Fruit fly (Drosophila melanogaster): ENCODE data around the gene CG6707.

CG6707 gene

dm6 chr3L:9864275-9865052 lies 33.9 kb downstream of the CG6707 start, which contains the start of the genes iPLA2-VIA and Ciz1 (continued):
- TF ChIP-seq sug (tag; optimal IDR thresholded peaks at IDR 0.05): no peak
- TF ChIP-seq CG7271 (tag; optimal IDR thresholded peaks at IDR 0.05): no peak
- TF ChIP-seq Fer2 (tag; optimal IDR thresholded peaks at IDR 0.05): no peak
- TF ChIP-seq CG11696 (GFP tag; IDR thresholded peaks at IDR 0.05): no peak
- TF ChIP-seq tio (GFP tag; optimal IDR thresholded peaks at IDR 0.05): no peak
- peak; percentile 23 for TF ChIP-seq CG9727 (GFP tag; optimal IDR thresholded peaks at IDR 0.05)
- peak; percentile 56 for TF ChIP-seq MESR4 (GFP tag; optimal IDR thresholded peaks at IDR 0.05)
- TF ChIP-seq unc-4 (GFP tag; IDR thresholded peaks at IDR 0.05; ENCODE audit: partially characterized antibody): peak; percentile 79
- TF ChIP-seq ind (GFP tag; optimal IDR thresholded peaks at IDR 0.05): peak; percentile 37
- TF ChIP-seq nmo (GFP tag; optimal IDR thresholded peaks at IDR 0.05): peak; percentile 82
- no peak for TF ChIP-seq CG1792 (GFP tag; optimal IDR thresholded peaks at IDR 0.05)
- no peak for TF ChIP-seq CG7839 (tag; optimal IDR thresholded peaks at IDR 0.05)
- TF ChIP-seq trh (GFP tag; optimal IDR thresholded peaks at IDR 0.05): no peak
- peak; percentile 50 for TF ChIP-seq stwl (tag; optimal IDR thresholded peaks at IDR 0.05)
- TF ChIP-seq CG30431 (GFP tag; optimal IDR thresholded peaks at IDR 0.05): no peak
- TF ChIP-seq CG8924 (tag; optimal IDR thresholded peaks at IDR 0.05): peak; percentile 50
- TF ChIP-seq Hsf (GFP tag; optimal IDR thresholded peaks at IDR 0.05): no peak
- no peak for TF ChIP-seq ac (GFP tag; optimal IDR thresholded peaks at IDR 0.05)
- peak; percentile 83 for TF ChIP-seq Dll (GFP tag; IDR thresholded peaks at IDR 0.05; ENCODE audit: partially characterized antibody)
- no peak for TF ChIP-seq h (optimal IDR thresholded peaks at IDR 0.05)
- peak; percentile 94 for TF ChIP-seq Ets65A (GFP tag)
- no peak for TF ChIP-seq fd102C (GFP tag; optimal IDR thresholded peaks at IDR 0.05)
- no peak for TF ChIP-seq tx (GFP tag; optimal IDR thresholded peaks at IDR 0.05)
- no peak for TF ChIP-seq vvl (GFP tag; IDR thresholded peaks at IDR 0.05)
- TF ChIP-seq Fer3 (tag; optimal IDR thresholded peaks at IDR 0.05): no peak
- TF ChIP-seq CG32532 (GFP tag; IDR thresholded peaks at IDR 0.05): no peak
- no peak for TF ChIP-seq CG31388 (GFP tag; optimal IDR thresholded peaks at IDR 0.05)
- peak; percentile 16 for TF ChIP-seq CG1647 (GFP tag; optimal IDR thresholded peaks at IDR 0.05)
- peak; percentile 51 for TF ChIP-seq CG30403 (GFP tag; optimal IDR thresholded peaks at IDR 0.05)
- TF ChIP-seq Hmr (GFP tag; optimal IDR thresholded peaks at IDR 0.05): no peak
- peak; percentile 62 for TF ChIP-seq CoRest (tag; optimal IDR thresholded peaks at IDR 0.05)
- TF ChIP-seq CG18764 (GFP tag; optimal IDR thresholded peaks at IDR 0.05): no peak
- peak; percentile 20 for TF ChIP-seq Dp (GFP tag; optimal IDR thresholded peaks at IDR 0.05)
- peak; percentile 44; the same call in 2 of the 3 replicates for TF ChIP-seq CG34224 (GFP tag; IDR thresholded peaks at IDR 0.05; ENCODE audit: partially characterized antibody)
- no peak for TF ChIP-seq her (GFP tag; optimal IDR thresholded peaks at IDR 0.05)
- TF ChIP-seq CG13123 (GFP tag; optimal IDR thresholded peaks at IDR 0.05): no peak
- no peak for TF ChIP-seq ab (GFP tag; optimal IDR thresholded peaks at IDR 0.05)
- no peak for TF ChIP-seq btn (GFP tag; optimal IDR thresholded peaks at IDR 0.05)
- TF ChIP-seq BtbVII (GFP tag; optimal IDR thresholded peaks at IDR 0.05): no peak
- peak; percentile 64; the same call in 2 of the 3 replicates for TF ChIP-seq CG14860 (GFP tag; IDR thresholded peaks at IDR 0.05; ENCODE audit: partially characterized antibody)
- TF ChIP-seq HLH54F (GFP tag; optimal IDR thresholded peaks at IDR 0.05): peak; percentile 1
- TF ChIP-seq CG2129 (GFP tag; IDR thresholded peaks at IDR 0.05; ENCODE audit: partially characterized antibody): peak; percentile 52; the same call in 1 of the 2 replicates
- no peak for TF ChIP-seq CG17385 (GFP tag; optimal IDR thresholded peaks at IDR 0.05)
- peak; percentile 72 for TF ChIP-seq row (GFP tag; IDR thresholded peaks at IDR 0.05)
- no peak for TF ChIP-seq gsb-n (tag; optimal IDR thresholded peaks at IDR 0.05)
- TF ChIP-seq trem (tag; optimal IDR thresholded peaks at IDR 0.05): peak; percentile 83
- TF ChIP-seq nerfin-2 (GFP tag; IDR thresholded peaks at IDR 0.05; ENCODE audit: partially characterized antibody): peak; percentile 65; the same call in 1 of the 2 replicates
- peak; percentile 37 for TF ChIP-seq grn (GFP tag; optimal IDR thresholded peaks at IDR 0.05)
- no peak for TF ChIP-seq Rx (GFP tag; IDR thresholded peaks at IDR 0.05)
- no peak for TF ChIP-seq Xrp1 (GFP tag; IDR thresholded peaks at IDR 0.05)

Measured in whole organism, embryonic.